Worm (Caenorhabditis elegans) whole organism, L4 larva: ENCODE results near the gene F47B8.4.

Experiments
- aly-2 ChIP-seq: sonication (generic microtip); optimal IDR thresholded peaks from 2 replicates; lab custom pipeline; 2018; ENCODE audit warnings: missing biosample characterization, missing genetic modification characterization
- fkh-10 ChIP-seq: fragments of 150-350 bp; optimal IDR thresholded peaks from 2 replicates; lab custom pipeline; 2014; ENCODE audit warnings: missing biosample characterization, missing genetic modification reagents, missing genetic modification characterization
- lin-1 ChIP-seq: fragments of 200-800 bp; sonication (Bioruptor generic); IDR thresholded peaks from 2 replicates; pipeline ENCODE4 v1.3.6; 2022; ENCODE audit warnings: missing genetic modification reagents, missing genetic modification characterization, missing compliant biosample characterization
- pha-4 ChIP-seq, 2 experiments: fragments of 150-350 bp in 1 of 2; fragments of 200-800 bp in 1 of 2; sonication (Bioruptor generic) in 1 of 2; IDR thresholded peaks in 1 of 2; optimal IDR thresholded peaks in 1 of 2; 2 replicates each; pipeline versions ENCODE4 v1.3.6 to Lab custom; 2014 to 2022; ENCODE audit warnings: missing genetic modification characterization in 2 of 2, missing genetic modification reagents in 2 of 2, missing biosample characterization in 1 of 2, missing compliant biosample characterization in 1 of 2
- unc-39 ChIP-seq: sonication (generic microtip); optimal IDR thresholded peaks from 2 replicates; lab custom pipeline; 2017; ENCODE audit warnings: missing biosample characterization, missing genetic modification characterization
- zag-1 ChIP-seq: fragments of 150-350 bp; optimal IDR thresholded peaks from 2 replicates; lab custom pipeline; 2014; ENCODE audit warnings: missing biosample characterization, missing genetic modification characterization

ce11 chrV:14350498-14350897, 26.0 kb upstream of the F47B8.4 start:
- no peak for TF ChIP-seq aly-2 (tag; lab: Kevin White, UChicago)
- no peak for TF ChIP-seq fkh-10 (GFP tag; lab: Kevin White, UChicago)
- no peak for TF ChIP-seq unc-39 (tag; lab: Kevin White, UChicago)
- no peak for TF ChIP-seq lin-1 (GFP tag; lab: Robert Waterston, UW)
- no peak for TF ChIP-seq zag-1 (tag; lab: Kevin White, UChicago)
- no peak for TF ChIP-seq pha-4 (GFP tag; IDR thresholded peaks at IDR 0.05; lab: Robert Waterston, UW)
- TF ChIP-seq pha-4 (tag; optimal IDR thresholded peaks at IDR 0.05; lab: Kevin White, UChicago), result no peak
